Worm (Caenorhabditis elegans) whole organism, early embryonic: Measurements from ENCODE around the gene srz-13.

Experiments used
- B0310.2 ChIP-seq: sonication (generic microtip); optimal IDR thresholded peaks from 2 replicates; lab custom pipeline; 2016; ENCODE audit warnings: mild to moderate bottlenecking, missing genetic modification characterization, missing compliant biosample characterization
- F13C5.2 ChIP-seq: sonication (generic microtip); optimal IDR thresholded peaks from 2 replicates; lab custom pipeline; 2017; ENCODE audit warnings: mild to moderate bottlenecking, missing genetic modification characterization, inconsistent platforms, missing compliant biosample characterization
- aly-1 ChIP-seq: sonication (generic microtip); optimal IDR thresholded peaks from 2 replicates; lab custom pipeline; 2016; ENCODE audit warnings: missing genetic modification characterization, missing compliant biosample characterization
- ama-1 ChIP-seq: fragments of 150-350 bp; optimal IDR thresholded peaks from 2 replicates; lab custom pipeline; 2014
- ceh-13 ChIP-seq: fragments of 200-800 bp; sonication (Bioruptor generic); optimal IDR thresholded peaks from 2 replicates; lab custom pipeline; 2018; ENCODE audit warnings: mild to moderate bottlenecking, missing genetic modification characterization, missing compliant biosample characterization
- ceh-36 ChIP-seq: sonication (generic microtip); optimal IDR thresholded peaks from 2 replicates; lab custom pipeline; 2016; ENCODE audit warnings: missing genetic modification characterization, inconsistent platforms, missing compliant biosample characterization
- ets-7 ChIP-seq: sonication (generic microtip); optimal IDR thresholded peaks from 2 replicates; lab custom pipeline; 2016; ENCODE audit warnings: missing genotype, missing genetic modification characterization, missing compliant biosample characterization
- flt-1 ChIP-seq: fragments of 200-800 bp; sonication (Bioruptor generic); IDR thresholded peaks from 2 replicates; pipeline ENCODE4 v1.3.6; 2022; ENCODE audit warnings: missing genetic modification characterization, missing compliant biosample characterization
- hmbx-1 ChIP-seq: sonication (generic microtip); optimal IDR thresholded peaks from 2 replicates; lab custom pipeline; 2016; ENCODE audit warnings: mild to moderate bottlenecking, missing genetic modification characterization, missing compliant biosample characterization
- hmg-4 ChIP-seq: fragments of 200-800 bp; sonication (Bioruptor generic); optimal IDR thresholded peaks from 2 replicates; lab custom pipeline; 2018; ENCODE audit warnings: mild to moderate bottlenecking, missing genetic modification characterization, missing compliant biosample characterization
- hnd-1 ChIP-seq: sonication (generic microtip); optimal IDR thresholded peaks from 2 replicates; lab custom pipeline; 2016; ENCODE audit warnings: missing genetic modification characterization, missing compliant biosample characterization
- pes-1 ChIP-seq: fragments of 200-800 bp; sonication (Bioruptor generic); IDR thresholded peaks from 2 replicates; pipeline ENCODE4 v1.3.6; 2022; ENCODE audit warnings: missing genetic modification reagents, missing genetic modification characterization, missing compliant biosample characterization
- scrt-1 ChIP-seq: fragments of 200-800 bp; sonication (Bioruptor generic); IDR thresholded peaks from 2 replicates; pipeline ENCODE4 v1.3.6; 2022; ENCODE audit warnings: missing genetic modification characterization, missing compliant biosample characterization
- sea-1 ChIP-seq: fragments of 200-800 bp; sonication (Bioruptor generic); conservative IDR thresholded peaks from 2 replicates; pipeline ENCODE4 v1.3.6; 2022; ENCODE audit warnings: missing genetic modification characterization, missing compliant biosample characterization
- tbx-11 ChIP-seq: fragments of 200-800 bp; sonication (Bioruptor generic); IDR thresholded peaks from 2 replicates; pipeline ENCODE4 v1.3.6; 2022; ENCODE audit warnings: missing genetic modification characterization, missing compliant biosample characterization
- tbx-37 ChIP-seq: fragments of 200-800 bp; sonication (Bioruptor generic); conservative IDR thresholded peaks from 2 replicates; pipeline ENCODE4 v1.3.6; 2022; ENCODE audit warnings: missing genetic modification reagents, missing genetic modification characterization, missing compliant biosample characterization
- tra-4 ChIP-seq: sonication (generic microtip); optimal IDR thresholded peaks from 2 replicates; lab custom pipeline; 2017; ENCODE audit warnings: missing genetic modification characterization, missing compliant biosample characterization

srz-13 gene

ce11 chrV:16175757-16176156, 6.5 kb upstream of the srz-13 start, which contains the start of gene cyp-33D1:
TSS of gene cyp-33D1 (minus strand) at chrV:16175857.
- no peak for TF ChIP-seq ceh-36 (tag; lab: Kevin White, UChicago)
- TF ChIP-seq hmg-4 (GFP tag; lab: Kevin White, UChicago) = no peak
- no peak for TF ChIP-seq tbx-37 (GFP tag; lab: Robert Waterston, UW)
- no peak for TF ChIP-seq F13C5.2 (tag; lab: Kevin White, UChicago)
- TF ChIP-seq B0310.2 (tag; lab: Kevin White, UChicago) = no peak
- no peak for TF ChIP-seq ets-7 (tag; lab: Kevin White, UChicago)

- no peak for TF ChIP-seq sea-1 (GFP tag; lab: Robert Waterston, UW)
- TF ChIP-seq tbx-11 (GFP tag; lab: Robert Waterston, UW) = no peak
These were observed 1.9 kb upstream of the srz-13 start, which contains the start of gene str-106 for ce11 chrV:16180350-16180749. TSS of gene str-106 (plus strand) at chrV:16180650.

ce11 chrV:16182918-16183317, 708 bp downstream of the srz-13 start, which contains the start of gene srh-277:
TSS of gene srh-277 (plus strand) at chrV:16183218.
- TF ChIP-seq tra-4 (tag; lab: Kevin White, UChicago) (no peak), scrt-1 (GFP tag; lab: Robert Waterston, UW) (no peak), B0310.2 (tag; lab: Kevin White, UChicago) (no peak), tbx-37 (GFP tag; lab: Robert Waterston, UW) (no peak), hmg-4 (GFP tag; lab: Kevin White, UChicago) (no peak), aly-1 (tag; lab: Kevin White, UChicago) (no peak), hmbx-1 (no peak), hnd-1 (tag; lab: Kevin White, UChicago) (no peak), ceh-13 (GFP tag; lab: Kevin White, UChicago) (no peak), pes-1 (GFP tag; lab: Robert Waterston, UW) (no peak)

ce11 chrV:16183357-16183756, 1.1 kb downstream of the srz-13 start, which contains the start of gene srz-14:
TSS of gene srz-14 (plus strand) at chrV:16183657.
- no peak for TF ChIP-seq ets-7 (tag; lab: Kevin White, UChicago)

ce11 chrV:16190485-16190884, 8.3 kb downstream of the srz-13 start, which contains the start of gene srh-281:
TSS of gene srh-281 (plus strand) at chrV:16190785.
- TF ChIP-seq hnd-1 (tag; lab: Kevin White, UChicago) (no peak), tra-4 (tag; lab: Kevin White, UChicago) (no peak), aly-1 (tag; lab: Kevin White, UChicago) (no peak), B0310.2 (tag; lab: Kevin White, UChicago) (no peak), tbx-11 (GFP tag; lab: Robert Waterston, UW) (no peak), pes-1 (GFP tag; lab: Robert Waterston, UW) (no peak), hmg-4 (GFP tag; lab: Kevin White, UChicago) (no peak), F13C5.2 (tag; lab: Kevin White, UChicago) (no peak), ceh-36 (tag; lab: Kevin White, UChicago) (no peak), scrt-1 (GFP tag; lab: Robert Waterston, UW) (no peak), hmbx-1 (no peak), sea-1 (GFP tag; lab: Robert Waterston, UW) (no peak), ets-7 (tag; lab: Kevin White, UChicago) (no peak), ceh-13 (GFP tag; lab: Kevin White, UChicago) (no peak), ama-1 (lab: Kevin White, UChicago) (no peak), tbx-37 (GFP tag; lab: Robert Waterston, UW) (no peak), flt-1 (GFP tag; lab: Robert Waterston, UW) (no peak)

ce11 chrV:16192114-16192513, 9.9 kb downstream of the srz-13 start, which contains the start of gene srh-279:
TSS of gene srh-279 (plus strand) at chrV:16192414.
- no peak for TF ChIP-seq scrt-1 (GFP tag; lab: Robert Waterston, UW)
- TF ChIP-seq ama-1 (lab: Kevin White, UChicago) = no peak
- no peak for TF ChIP-seq ceh-13 (GFP tag; lab: Kevin White, UChicago)

ce11 chrV:16194639-16195038, 12.4 kb downstream of the srz-13 start, which contains the start of gene rabr-4:
TSS of gene rabr-4 (plus strand) at chrV:16194939.
- TF ChIP-seq hmbx-1 (no peak), tra-4 (tag; lab: Kevin White, UChicago) (no peak), flt-1 (GFP tag; lab: Robert Waterston, UW) (no peak), hnd-1 (tag; lab: Kevin White, UChicago) (no peak), scrt-1 (GFP tag; lab: Robert Waterston, UW) (no peak), F13C5.2 (tag; lab: Kevin White, UChicago) (no peak)

ce11 chrV:16195379-16195778, 13.2 kb downstream of the srz-13 start, which contains the start of gene rabr-3:
TSS of gene rabr-3 (plus strand) at chrV:16195679.
- TF ChIP-seq pes-1 (GFP tag; lab: Robert Waterston, UW) (no peak), F13C5.2 (tag; lab: Kevin White, UChicago) (no peak), scrt-1 (GFP tag; lab: Robert Waterston, UW) (no peak), sea-1 (GFP tag; lab: Robert Waterston, UW) (no peak), ceh-36 (tag; lab: Kevin White, UChicago) (no peak), flt-1 (GFP tag; lab: Robert Waterston, UW) (no peak), ets-7 (tag; lab: Kevin White, UChicago) (no peak), tbx-37 (GFP tag; lab: Robert Waterston, UW) (no peak), ceh-13 (GFP tag; lab: Kevin White, UChicago) (no peak), aly-1 (tag; lab: Kevin White, UChicago) (no peak)
